Worm (Caenorhabditis elegans) whole organism, young adult: ENCODE results near the gene sdz-11.

Experiments used
- F49E8.2 ChIP-seq: sonication (generic microtip); optimal IDR thresholded peaks from 3 replicates; lab custom pipeline; 2017; ENCODE audit warnings: missing genetic modification characterization, mild to moderate bottlenecking, missing compliant biosample characterization, antibody characterized with exemption, moderate library complexity; ENCODE audit not compliant: insufficient read depth
- bed-1 ChIP-seq: fragments of 200-800 bp; sonication (Bioruptor generic); IDR thresholded peaks from 2 replicates; pipeline ENCODE4 v1.3.6; 2022; ENCODE audit warnings: missing genetic modification reagents, missing genetic modification characterization, missing compliant biosample characterization
- lir-1 ChIP-seq: fragments of 200-800 bp; sonication (Bioruptor generic); conservative IDR thresholded peaks from 2 replicates; pipeline ENCODE4 v1.3.6; 2022; ENCODE audit warnings: missing genetic modification reagents, missing genetic modification characterization, missing compliant biosample characterization
- snpc-1.3 ChIP-seq: sonication (generic microtip); optimal IDR thresholded peaks from 2 replicates; lab custom pipeline; 2017; ENCODE audit warnings: missing genetic modification characterization, mild to moderate bottlenecking, missing compliant biosample characterization, antibody characterized with exemption, moderate library complexity, missing genotype, missing genetic modification reagents; ENCODE audit not compliant: insufficient read depth

DNA sequence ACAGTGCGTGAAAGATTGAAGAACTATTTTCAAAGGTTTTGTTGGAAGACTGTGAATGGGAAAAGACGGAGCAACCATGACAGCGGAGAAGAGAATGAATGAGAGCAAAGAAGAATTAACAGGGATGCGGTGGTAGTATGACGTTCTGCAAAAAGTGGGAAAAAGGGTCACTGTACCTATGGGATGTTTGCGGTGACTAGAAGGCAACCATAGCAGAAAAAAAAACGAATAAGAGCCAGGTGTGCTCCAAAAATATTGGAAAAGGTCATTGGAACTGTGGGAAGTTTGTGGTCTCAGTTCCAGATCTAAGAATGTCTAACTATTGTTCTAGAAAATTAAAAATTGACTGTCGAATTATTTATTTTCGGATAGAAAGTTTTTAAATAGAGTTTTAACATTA, 3.4 kb downstream of the sdz-11 start, which contains the start of gene fbxb-90:
- no peak for TF ChIP-seq F49E8.2
- TF ChIP-seq snpc-1.3 (tag; lab: Kevin White, UChicago), result no peak
- no peak for TF ChIP-seq lir-1 (GFP tag; lab: Robert Waterston, UW)
- no peak for TF ChIP-seq bed-1 (GFP tag; lab: Robert Waterston, UW)
